Fruit fly (Drosophila melanogaster) Kc167 (cell line): Measurements from ENCODE around the gene CG11858.

Experiments used
- Sin3A ChIP-seq: fragments of >200 bp; optimal IDR thresholded peaks from 2 replicates; lab custom pipeline; 2018; ENCODE audit warnings: missing external identifiers
- h ChIP-seq: fragments of >200 bp; optimal IDR thresholded peaks from 3 replicates; lab custom pipeline; 2018; ENCODE audit warnings: missing external identifiers
- psq ChIP-seq: fragments of >200 bp; optimal IDR thresholded peaks from 2 replicates; lab custom pipeline; 2017; ENCODE audit warnings: missing external identifiers
- ttk ChIP-seq: sonication (Bioruptor generic); optimal IDR thresholded peaks from 2 replicates; lab custom pipeline; 2017; ENCODE audit warnings: missing external identifiers

- TF ChIP-seq Sin3A (lab: Kevin White, UChicago) (no peak), h (lab: Kevin White, UChicago) (no peak), ttk (lab: Kevin White, UChicago) (no peak), psq (lab: Kevin White, UChicago) (no peak)
Measured at dm6 chr3R:25225483-25225882, 37.1 kb upstream of the CG11858 start.
